Fruit fly (Drosophila melanogaster): Measurements from ENCODE around the gene EMC2A.
"Not testable (repeated sequence)": the region's sequence is repeated elsewhere in the genome, so short reads cannot be mapped to it uniquely, and the experiment has no call there.

EMC2A gene

DNA sequence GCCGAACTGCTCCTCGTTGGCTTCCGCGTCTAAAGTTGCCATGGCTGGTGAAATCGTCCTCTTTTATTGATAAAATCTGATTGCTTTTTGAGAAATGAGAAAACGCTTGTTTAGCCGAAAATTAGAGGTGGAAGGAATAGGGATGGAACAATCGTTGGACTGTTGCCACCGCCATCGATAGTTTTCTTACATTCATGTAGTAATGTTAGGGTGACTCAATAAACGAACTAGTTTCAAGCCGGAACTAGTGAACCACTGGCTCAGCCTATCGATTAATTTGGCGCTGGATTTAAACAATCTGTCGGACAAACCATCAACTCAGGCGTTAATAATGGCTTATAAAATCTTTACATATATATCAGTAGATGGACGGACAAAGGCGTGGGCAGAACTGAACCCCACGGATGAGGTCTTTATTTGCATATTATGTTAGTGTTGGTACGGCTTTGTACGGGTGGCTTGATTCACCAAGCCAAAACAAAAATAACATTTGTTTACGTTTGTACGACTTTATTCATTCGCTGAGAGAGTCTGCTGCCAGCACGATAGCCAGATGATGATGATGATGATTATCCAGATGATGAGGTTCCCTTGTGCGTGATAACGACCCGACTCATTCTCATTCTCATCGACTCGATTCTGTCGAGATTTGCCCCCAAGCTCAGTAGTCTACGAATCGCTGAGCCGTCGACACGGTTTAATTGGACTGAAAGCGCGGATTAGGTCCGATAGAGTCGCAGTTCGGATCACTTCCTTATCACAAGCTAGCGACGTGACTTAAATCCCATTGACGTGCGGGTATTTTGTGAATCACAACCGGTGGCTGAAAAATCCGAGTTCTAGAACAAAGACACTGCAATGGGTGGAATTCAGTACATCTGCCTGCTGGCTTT, 6.6 kb upstream of the EMC2A start, which contains the start of the genes Sf3a1 and Irc (continued):
- TF ChIP-seq CG13624 (GFP tag; optimal IDR thresholded peaks at IDR 0.05) (peak; percentile 41), CG17829 (tag; optimal IDR thresholded peaks at IDR 0.05) (peak; percentile 43), CG12155 (GFP tag; optimal IDR thresholded peaks at IDR 0.05) (peak; percentile 19), gfzf (GFP tag; optimal IDR thresholded peaks at IDR 0.05) (peak; percentile 52)

DNA sequence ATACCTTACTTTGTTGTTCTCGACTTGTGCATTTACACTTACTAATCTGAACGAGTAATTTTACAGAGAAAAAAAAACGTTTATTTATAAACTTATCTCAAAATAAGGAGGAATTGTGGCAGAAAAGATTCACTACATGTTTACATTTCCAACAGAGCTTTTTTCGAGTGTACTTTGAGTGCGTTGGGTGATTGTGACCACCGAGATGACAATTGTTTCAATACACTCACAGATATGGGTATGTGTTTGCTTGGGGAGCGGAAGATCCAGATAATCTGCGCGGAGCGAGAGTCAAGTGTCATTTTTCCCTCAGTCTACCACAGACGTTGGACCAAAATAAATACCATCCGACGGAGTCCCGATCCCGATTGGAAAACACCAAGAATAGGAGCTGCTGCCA, 3.2 kb downstream of the EMC2A start, which contains the start of gene CG31274:
Gene CG31274 (plus strand): TSS at position 301 of the 400 bp plus-strand sequence.
- TF ChIP-seq Nf-YB (GFP tag; optimal IDR thresholded peaks at IDR 0.05); schlank (tag; optimal IDR thresholded peaks at IDR 0.05); CG6654 (GFP tag; optimal IDR thresholded peaks at IDR 0.05): not testable (repeated sequence)

DNA sequence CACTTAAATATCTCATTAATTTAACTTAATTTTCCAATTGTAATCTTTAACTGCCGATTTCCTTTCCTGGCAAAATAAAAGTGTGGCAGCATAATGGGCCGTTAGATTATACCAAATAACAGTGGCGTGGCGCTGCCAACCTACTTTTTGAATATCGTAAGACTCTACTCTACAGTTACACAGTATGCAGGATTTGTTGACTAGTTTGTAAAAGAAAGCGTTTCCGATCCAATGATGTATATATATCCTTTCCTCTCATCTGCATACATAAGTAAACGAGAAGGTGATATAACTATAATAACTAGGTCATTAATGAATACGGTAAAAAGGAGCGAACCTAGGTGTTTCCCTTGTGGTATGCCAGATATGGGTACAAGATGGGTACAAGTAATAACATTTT, 4.1 kb downstream of the EMC2A start, which contains the start of gene EMC2B:
Gene EMC2B (minus strand): TSS at position 98 of the 400 bp plus-strand sequence.
- TF ChIP-seq CG10209 (GFP tag; optimal IDR thresholded peaks at IDR 0.05) = no peak
- no peak for TF ChIP-seq CG17328 (GFP tag; IDR thresholded peaks at IDR 0.05)
- no peak for TF ChIP-seq CG1602 (GFP tag; optimal IDR thresholded peaks at IDR 0.05)
- no peak for TF ChIP-seq da (GFP tag; optimal IDR thresholded peaks at IDR 0.05)
- TF ChIP-seq Six4 (GFP tag; optimal IDR thresholded peaks at IDR 0.05) = no peak
- TF ChIP-seq z (GFP tag; IDR thresholded peaks at IDR 0.05) = no peak
- no peak for TF ChIP-seq Atf3 (GFP tag; optimal IDR thresholded peaks at IDR 0.05)
- TF ChIP-seq fd102C (GFP tag; optimal IDR thresholded peaks at IDR 0.05) = no peak
- peak; percentile 88 for TF ChIP-seq stwl (tag; optimal IDR thresholded peaks at IDR 0.05)
- no peak for TF ChIP-seq CTCF (GFP tag; optimal IDR thresholded peaks at IDR 0.05)
- TF ChIP-seq CG4707 (GFP tag; optimal IDR thresholded peaks at IDR 0.05) = no peak
- no peak for TF ChIP-seq CG1529 (GFP tag; optimal IDR thresholded peaks at IDR 0.05)
- TF ChIP-seq pnt (GFP tag; optimal IDR thresholded peaks at IDR 0.05) = peak; percentile 64
- peak; percentile 53 for TF ChIP-seq Hsf (GFP tag; optimal IDR thresholded peaks at IDR 0.05)
- TF ChIP-seq Rx (GFP tag; IDR thresholded peaks at IDR 0.05) = no peak
- TF ChIP-seq Nf-YA (GFP tag; IDR thresholded peaks at IDR 0.05) = no peak
- peak; percentile 38 for TF ChIP-seq Xbp1 (GFP tag; optimal IDR thresholded peaks at IDR 0.05)
- no peak for TF ChIP-seq tgo (GFP tag; IDR thresholded peaks at IDR 0.05)
- no peak for TF ChIP-seq trh (GFP tag; optimal IDR thresholded peaks at IDR 0.05)
- no peak for TF ChIP-seq Mad (GFP tag; optimal IDR thresholded peaks at IDR 0.05)
- no peak for TF ChIP-seq run (tag; optimal IDR thresholded peaks at IDR 0.05)
- no peak for TF ChIP-seq crc (GFP tag; optimal IDR thresholded peaks at IDR 0.05)
- TF ChIP-seq CG11398 (GFP tag; optimal IDR thresholded peaks at IDR 0.05) = no peak
- TF ChIP-seq disco-r (GFP tag; optimal IDR thresholded peaks at IDR 0.05) = peak; percentile 22
- peak; percentile 44 for TF ChIP-seq CG33213 (GFP tag; optimal IDR thresholded peaks at IDR 0.05)
- peak; percentile 36 for TF ChIP-seq NfI (GFP tag; optimal IDR thresholded peaks at IDR 0.05)
- TF ChIP-seq CG11695 (GFP tag; IDR thresholded peaks at IDR 0.05) = no peak
- TF ChIP-seq Gsc (GFP tag; IDR thresholded peaks at IDR 0.05) = no peak
- no peak for TF ChIP-seq HLH3B (GFP tag; IDR thresholded peaks at IDR 0.05)
- TF ChIP-seq CG12299 (tag; optimal IDR thresholded peaks at IDR 0.05) = no peak
- TF ChIP-seq CG4282 (GFP tag; optimal IDR thresholded peaks at IDR 0.05) = no peak
- TF ChIP-seq CG2712 (tag; optimal IDR thresholded peaks at IDR 0.05) = peak; percentile 38
- peak; percentile 10 for TF ChIP-seq CG1792 (GFP tag; optimal IDR thresholded peaks at IDR 0.05)
- TF ChIP-seq jing (GFP tag; optimal IDR thresholded peaks at IDR 0.05) = no peak
- TF ChIP-seq CG3726 (GFP tag; IDR thresholded peaks at IDR 0.05) = no peak
- no peak for TF ChIP-seq CG10321 (GFP tag; IDR thresholded peaks at IDR 0.05)
- no peak for TF ChIP-seq Hand (GFP tag; optimal IDR thresholded peaks at IDR 0.05)
- peak; percentile 13 for TF ChIP-seq tx (GFP tag; optimal IDR thresholded peaks at IDR 0.05)
- no peak for TF ChIP-seq CG7271 (tag; optimal IDR thresholded peaks at IDR 0.05)
- TF ChIP-seq jumu (GFP tag; optimal IDR thresholded peaks at IDR 0.05) = peak; percentile 17
- TF ChIP-seq bigmax (GFP tag; optimal IDR thresholded peaks at IDR 0.05) = no peak
